Fruit fly (Drosophila melanogaster): ENCODE measurements around the gene CG31219.

- no peak for TF ChIP-seq tai (GFP tag; optimal IDR thresholded peaks at IDR 0.05)
- no peak for TF ChIP-seq CrebA (GFP tag; optimal IDR thresholded peaks at IDR 0.05; ENCODE audit: borderline replicate concordance)
- no peak for TF ChIP-seq h (GFP tag; optimal IDR thresholded peaks at IDR 0.05)
- no peak for TF ChIP-seq psq (GFP tag; optimal IDR thresholded peaks at IDR 0.05)
- no peak for TF ChIP-seq CG32264 (GFP tag; optimal IDR thresholded peaks at IDR 0.05)
- TF ChIP-seq sage (GFP tag; optimal IDR thresholded peaks at IDR 0.05) = no peak
- no peak for TF ChIP-seq lola (GFP tag; optimal IDR thresholded peaks at IDR 0.05)
- no peak for TF ChIP-seq Myc (optimal IDR thresholded peaks at IDR 0.05)
- TF ChIP-seq dmrt93B (GFP tag; optimal IDR thresholded peaks at IDR 0.05) = no peak
- no peak for TF ChIP-seq Hr83 (GFP tag; optimal IDR thresholded peaks at IDR 0.05; ENCODE audit: poor library complexity, severe bottlenecking)
- TF ChIP-seq GATAd (GFP tag; optimal IDR thresholded peaks at IDR 0.05) = no peak
- TF ChIP-seq Sp1 (GFP tag; optimal IDR thresholded peaks at IDR 0.05) = no peak
Measured at dm6 chr3R:19624482-19624881, 26.3 kb upstream of the CG31219 start.

Data from whole organism, wandering third instar larva.